Fruit fly (Drosophila melanogaster) whole organism, larva: ENCODE data around the gene CG10340.

Experiments
- noc ChIP-seq: fragments of 200-800 bp; sonication (Bioruptor generic); optimal IDR thresholded peaks from 3 replicates; lab custom pipeline; 2019; ENCODE audit warnings: missing biosample characterization, mild to moderate bottlenecking, missing genetic modification characterization, moderate library complexity

Gene CG10340

DNA sequence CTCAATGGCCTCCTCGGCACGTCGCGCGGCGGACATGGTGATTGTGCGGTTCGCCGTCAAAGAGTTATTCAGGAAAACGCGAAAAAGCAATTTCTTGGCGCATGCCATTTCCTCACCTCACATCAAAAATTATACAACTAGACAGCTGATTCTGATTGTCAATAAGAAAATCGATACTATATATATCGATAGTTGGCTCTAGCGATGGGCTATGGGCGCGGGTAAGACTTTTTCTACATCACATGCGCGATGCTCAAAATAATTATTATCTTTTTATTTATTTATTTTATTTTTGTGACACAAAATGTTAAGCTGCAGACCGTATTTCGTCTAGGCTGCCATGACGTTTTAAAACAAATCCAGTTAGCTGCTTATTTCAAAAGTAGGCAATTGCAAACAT is at the start of gene CG10340:
Gene CG10340 (minus strand): TSS at position 151 of the 400 bp plus-strand sequence.
- TF ChIP-seq noc (tag; lab: Kevin White, UChicago), result no peak

DNA sequence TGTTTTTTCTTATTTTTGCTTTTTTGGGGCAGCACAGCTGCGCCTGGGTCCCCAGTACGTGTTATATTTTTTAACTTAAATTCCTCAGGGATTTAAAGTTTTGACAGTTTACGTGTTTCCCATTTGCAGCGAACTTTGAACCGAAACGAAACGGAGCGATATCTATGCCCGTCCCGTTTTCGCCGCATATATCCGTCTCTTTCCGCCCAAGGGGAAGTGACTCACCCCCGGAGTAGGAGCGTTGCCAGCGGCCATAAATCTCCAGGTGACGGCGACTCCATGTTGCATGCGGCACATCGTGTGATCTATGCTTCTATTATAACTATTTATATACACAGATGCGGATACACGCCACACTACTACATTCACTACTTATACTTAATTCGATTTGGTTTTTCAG is 47.5 kb upstream of the CG10340 start:
- no peak for TF ChIP-seq noc (tag; lab: Kevin White, UChicago)

DNA sequence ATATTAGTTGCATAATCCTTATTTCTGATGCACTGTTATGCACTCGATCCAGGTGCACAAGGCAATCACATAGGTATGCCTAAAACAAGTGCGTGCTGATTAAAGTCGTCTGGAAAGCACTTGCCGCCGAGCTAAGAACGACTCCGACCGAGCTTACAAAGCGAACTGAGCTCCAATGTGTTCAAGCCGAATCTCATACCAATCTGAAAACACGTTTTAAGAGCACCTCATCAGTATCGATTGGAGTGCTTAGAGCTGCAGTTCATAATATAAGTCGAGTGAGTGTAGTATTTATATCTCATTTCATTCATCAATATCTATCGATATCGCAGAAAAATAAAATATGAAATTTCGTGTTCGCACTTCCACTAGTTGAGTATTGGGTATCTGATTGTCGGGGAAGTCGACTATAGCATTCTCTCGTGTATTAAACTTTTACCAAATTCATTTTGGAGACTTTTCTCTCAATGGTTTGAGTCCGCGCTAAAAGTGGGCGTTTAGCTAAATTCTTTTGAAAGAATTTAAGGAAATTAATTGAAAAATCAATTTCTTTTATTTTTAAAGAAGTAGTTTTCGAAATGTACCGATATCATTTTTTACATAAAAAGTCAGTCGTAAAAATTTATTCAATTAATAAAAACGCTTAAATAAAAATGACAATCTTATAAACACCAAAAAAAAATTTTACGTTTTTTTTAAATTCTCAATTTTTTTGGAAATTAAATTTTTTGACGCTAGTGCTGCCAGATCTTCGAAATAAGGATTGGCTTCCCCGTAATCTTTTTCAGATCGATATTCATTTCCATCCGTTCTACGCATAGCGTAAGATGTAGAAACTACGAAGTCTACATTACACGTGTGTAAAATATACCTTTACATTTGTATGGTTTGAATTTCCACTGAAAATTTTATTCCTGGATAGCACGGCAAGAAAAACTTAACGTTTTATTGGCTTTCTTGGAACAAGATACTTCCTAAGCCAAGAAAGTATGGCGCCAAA is 41.6 kb upstream of the CG10340 start, which contains the start of gene modSP:
Gene modSP (minus strand): TSS at position 169 of the 1,000 bp plus-strand sequence.
- TF ChIP-seq noc (tag; lab: Kevin White, UChicago), result no peak

DNA sequence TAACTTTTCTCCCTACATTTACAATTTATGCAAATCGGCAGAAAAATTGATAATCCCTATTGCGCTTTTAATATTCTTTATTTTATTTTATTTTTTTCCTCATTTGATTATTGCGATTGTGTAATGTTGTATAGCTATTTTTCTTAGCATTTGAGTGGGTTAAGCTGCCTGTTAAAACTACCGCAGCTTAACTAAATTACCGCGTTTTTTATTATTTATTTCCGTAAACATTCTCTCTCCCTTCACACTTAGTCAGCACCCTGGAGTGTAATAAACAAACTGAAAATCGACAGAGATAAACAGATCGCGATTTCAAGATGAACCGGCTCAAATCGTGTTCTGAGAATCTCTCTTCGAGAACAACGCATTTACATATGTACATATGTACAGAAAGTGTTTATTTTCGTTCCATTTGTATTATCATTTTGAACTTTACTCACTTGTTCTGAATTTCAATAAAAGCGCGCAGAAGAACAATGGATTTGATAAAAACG is 40.9 kb upstream of the CG10340 start:
- no peak for TF ChIP-seq noc (tag; lab: Kevin White, UChicago)

DNA sequence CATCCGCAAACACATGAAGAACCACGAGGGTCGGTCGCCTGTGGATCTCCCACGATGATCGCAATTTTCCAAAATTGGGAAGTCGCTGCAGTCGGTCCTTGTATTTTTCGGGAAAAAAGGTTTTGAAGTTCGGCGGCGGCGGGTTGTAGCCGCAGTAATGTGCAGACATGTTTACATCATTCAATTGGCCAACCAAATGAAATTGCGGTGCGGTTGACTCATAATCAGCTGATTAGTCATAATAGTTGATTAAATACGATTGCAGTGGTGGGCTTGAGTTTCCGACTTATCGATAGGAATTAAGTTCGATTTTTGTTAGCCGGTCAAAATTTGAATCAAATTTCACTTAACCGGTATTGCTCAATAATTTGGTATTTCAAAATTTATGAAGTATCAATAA is 37.9 kb upstream of the CG10340 start, which contains the start of gene CG14907:
Gene CG14907 (minus strand): TSS at position 229 of the 400 bp plus-strand sequence.
- peak; percentile 20 for TF ChIP-seq noc (tag; lab: Kevin White, UChicago)

DNA sequence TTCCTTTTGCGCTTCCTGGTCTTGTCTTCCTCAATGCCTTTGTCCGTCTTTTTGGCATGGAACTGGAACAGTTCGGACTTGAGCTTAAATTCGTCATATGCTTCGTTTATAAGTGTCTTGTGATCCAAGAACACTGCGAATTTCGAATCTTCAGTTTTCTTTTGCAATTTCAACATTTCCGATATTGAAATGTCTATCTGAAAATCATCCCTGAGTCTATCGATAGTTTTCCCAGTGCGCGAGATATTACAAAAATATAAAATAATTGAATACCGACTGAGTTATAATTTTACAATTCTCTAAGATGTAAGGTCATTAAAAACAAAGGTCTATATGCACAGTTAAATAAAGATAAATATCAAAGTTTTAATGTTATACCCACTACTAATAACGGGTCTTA is 36.8 kb upstream of the CG10340 start, which contains the start of gene Mettl4:
Gene Mettl4 (minus strand): TSS at position 208 of the 400 bp plus-strand sequence.
- TF ChIP-seq noc (tag; lab: Kevin White, UChicago), result no peak

DNA sequence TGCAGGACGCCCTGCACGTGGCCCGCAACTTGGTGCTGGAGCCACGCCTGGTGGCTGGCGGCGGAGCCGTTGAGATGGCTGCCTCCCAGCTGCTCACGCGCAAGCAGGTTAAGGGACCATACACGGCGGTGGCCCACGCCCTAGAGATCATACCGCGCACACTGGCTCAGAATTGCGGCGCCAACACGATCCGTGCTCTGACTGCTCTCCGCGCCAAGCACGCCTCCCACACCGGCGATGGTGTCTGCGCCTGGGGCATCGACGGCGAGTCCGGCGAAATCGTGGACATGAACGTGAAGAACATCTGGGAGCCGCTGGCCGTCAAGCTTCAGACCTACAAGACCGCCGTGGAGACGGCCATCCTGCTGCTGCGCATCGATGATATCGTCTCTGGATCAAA is 35.1 kb upstream of the CG10340 start:
- TF ChIP-seq noc (tag; lab: Kevin White, UChicago), result no peak

DNA sequence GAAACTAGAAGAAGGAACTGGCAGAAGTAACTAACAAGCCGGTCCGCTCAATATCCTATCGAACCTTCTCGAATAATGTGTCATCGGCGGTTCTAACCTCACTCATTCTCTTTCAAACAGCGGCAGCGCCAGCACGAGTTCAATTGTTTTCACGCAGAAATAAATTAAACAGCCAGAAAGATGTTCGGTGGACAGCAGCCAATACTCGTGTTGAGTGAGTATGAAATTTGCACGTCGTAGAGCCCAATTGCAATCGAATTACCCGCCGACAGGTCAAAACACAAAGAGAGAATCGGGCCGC is 33.5 kb upstream of the CG10340 start:
- no peak for TF ChIP-seq noc (tag; lab: Kevin White, UChicago)

DNA sequence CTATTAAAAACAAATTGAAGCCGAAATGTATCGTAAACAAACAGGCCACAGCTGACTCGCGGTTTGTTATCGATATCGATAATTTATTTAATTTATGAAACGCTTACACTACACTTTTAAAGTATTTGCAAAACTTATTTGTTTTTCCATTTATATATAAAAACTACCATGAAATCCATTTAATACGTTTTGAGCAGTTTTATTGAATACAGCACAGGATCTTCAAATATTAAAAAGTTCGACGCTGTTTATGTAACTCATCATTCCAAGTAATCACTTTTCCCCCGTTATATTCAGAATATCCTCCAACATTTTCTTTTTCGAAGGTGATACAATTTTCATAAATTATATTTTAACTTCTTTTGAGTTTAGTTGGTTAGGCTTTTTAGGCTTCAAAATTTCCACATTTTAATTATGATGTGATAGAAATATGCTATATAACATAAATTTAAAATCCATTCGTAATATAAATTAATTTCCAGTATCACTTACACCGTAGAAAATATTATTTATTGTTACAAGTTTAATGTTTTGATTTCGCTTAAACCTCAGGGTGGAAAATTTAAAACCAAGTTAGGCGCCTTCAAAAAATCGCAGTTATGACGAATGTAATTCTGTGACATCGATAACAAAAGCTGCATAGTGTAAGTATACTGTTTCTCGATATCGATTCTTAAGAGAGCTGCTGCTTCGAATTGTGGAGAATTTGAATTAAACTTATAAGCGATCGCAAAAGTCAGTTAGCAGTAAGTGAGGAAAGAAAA is 32.9 kb upstream of the CG10340 start, which contains the start of the genes CG10324 and CCT3:
Gene CG10324 (minus strand): TSS at position 53 of the 764 bp plus-strand sequence.
Gene CCT3 (plus strand): TSS at position 654 of the 764 bp plus-strand sequence.
- no peak for TF ChIP-seq noc (tag; lab: Kevin White, UChicago)

DNA sequence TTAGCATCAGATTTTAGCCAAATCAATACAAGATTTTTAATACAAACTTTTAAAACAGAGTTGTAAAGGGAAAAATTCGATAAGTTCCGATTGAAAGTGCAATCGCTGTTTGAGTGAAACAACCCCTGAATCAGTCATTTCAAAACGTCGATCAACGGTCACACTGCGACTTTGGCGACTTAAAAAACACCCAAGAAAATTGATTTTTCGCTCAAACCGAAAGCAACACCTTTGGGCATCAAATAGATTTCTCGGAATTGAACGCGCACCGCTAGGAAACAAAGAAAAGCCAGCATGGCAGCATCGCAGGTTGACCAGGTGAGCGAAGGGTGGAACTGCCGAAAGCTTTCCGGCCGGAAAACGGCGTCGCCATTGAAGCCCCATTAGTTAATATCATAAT is 29.4 kb upstream of the CG10340 start, which contains the start of gene Arl6IP1:
Gene Arl6IP1 (plus strand): TSS at position 15 of the 400 bp plus-strand sequence.
- no peak for TF ChIP-seq noc (tag; lab: Kevin White, UChicago)

DNA sequence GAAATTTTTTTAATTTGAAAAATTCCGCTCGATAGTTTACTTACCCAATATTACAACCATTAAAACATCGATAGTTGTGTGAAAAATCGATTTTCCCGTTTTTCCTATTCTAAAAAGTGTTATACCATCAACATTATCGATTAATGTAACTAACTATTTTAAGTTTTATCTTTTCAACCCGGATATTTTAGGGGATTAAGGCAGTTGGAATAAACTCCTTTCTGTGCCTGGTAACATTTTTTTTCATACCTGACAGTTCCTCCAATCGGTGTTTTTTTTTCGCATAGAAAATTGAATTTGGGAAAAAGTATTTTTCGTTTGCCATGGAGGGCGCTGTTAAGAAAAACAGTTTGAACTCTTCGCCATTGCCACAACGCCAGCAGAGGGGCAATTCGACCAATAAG is 25.8 kb upstream of the CG10340 start, which contains the start of gene nonA-l:
Gene nonA-l (plus strand): TSS at position 201 of the 404 bp plus-strand sequence.
- TF ChIP-seq noc (tag; lab: Kevin White, UChicago), result no peak

DNA sequence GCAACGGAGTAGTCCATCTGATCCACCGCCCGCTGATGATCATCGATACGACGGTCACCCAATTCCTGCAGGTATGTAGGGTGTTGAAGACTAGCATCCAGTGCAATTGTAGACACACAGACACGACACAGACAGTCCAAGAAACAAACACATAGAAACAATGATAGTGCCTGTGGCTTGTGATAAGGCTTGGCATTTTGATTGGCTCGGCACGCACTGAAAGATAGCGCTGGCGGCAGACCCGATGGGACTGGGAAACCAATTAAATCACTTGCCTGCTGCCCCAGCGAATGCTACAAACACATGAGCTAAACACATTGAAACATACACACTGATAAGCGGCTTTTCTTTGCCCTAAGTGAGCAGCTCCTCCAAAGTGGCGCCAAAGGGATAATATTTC is 18.5 kb upstream of the CG10340 start:
- TF ChIP-seq noc (tag; lab: Kevin White, UChicago), result no peak

DNA sequence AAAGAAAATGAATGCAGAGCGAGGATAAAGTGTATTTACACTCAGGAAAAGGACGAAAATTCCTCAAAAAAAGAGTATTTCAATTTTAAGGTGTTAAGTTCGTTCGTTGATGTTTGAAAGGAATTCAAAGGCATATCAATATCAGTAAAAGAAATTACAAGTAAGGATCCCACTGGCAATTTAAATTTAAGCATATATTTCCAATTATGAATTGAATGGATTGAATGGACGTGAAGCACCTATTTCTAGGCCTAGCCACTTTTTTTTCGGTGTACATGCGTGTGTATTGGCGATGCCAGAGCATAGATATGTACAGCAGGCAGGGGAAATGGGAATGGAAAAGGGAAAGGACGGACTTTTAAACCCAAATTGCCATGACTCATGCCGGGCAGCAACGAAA is 16.4 kb upstream of the CG10340 start:
- TF ChIP-seq noc (tag; lab: Kevin White, UChicago), result no peak

DNA sequence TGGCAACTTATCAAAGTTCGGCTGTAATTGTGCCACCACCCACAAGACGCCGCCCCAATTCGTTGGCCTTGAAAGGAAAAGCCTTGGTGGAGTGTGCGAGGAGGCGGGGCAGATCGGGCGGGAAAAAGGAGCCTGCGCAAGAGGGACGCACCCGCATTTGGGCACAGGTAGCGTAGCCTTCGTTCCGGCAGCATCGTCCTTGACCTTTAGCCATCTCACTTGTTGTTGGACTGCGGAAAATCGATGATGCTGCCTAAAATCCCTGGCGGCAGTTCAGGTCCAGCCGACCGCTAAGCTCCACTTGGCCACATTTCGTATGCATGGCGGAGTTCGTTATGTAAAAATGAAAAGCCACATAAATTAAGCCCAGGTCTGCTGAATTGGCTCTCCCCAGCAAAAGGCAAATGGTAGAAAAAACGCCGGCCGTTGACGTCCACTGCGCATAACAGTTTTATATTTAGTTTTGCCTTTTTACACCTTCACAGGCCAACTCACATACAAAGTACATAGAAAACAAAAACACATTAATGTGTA is 12.8 kb upstream of the CG10340 start:
- TF ChIP-seq noc (tag; lab: Kevin White, UChicago), result no peak

DNA sequence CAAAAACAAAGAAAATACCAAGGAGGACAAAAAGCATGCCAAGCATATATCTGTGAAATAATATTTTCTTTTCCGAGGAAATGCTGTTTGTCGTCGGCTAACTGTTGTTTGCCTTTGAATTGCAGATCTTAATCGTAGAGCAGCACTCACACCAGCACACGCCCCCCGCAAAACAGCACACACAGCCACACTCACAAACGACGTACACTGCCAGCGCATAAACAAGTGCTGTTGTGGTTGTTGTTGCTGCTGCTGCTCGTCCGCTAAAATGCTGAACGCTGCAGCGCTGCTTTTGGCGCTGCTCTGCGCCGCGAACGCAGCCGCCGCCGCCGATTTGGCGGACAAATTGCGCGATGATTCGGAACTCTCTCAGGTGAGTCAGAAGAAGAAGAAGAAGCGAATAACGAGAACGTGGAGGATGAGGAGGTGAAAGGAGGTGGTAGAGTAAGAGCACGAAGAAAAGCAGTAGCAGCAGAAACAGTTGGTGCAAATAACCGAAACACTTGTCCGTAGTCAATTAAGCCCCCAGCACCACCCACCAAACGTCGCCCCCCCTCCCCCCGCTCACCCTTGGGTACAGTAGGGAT is 11.7 kb upstream of the CG10340 start:
- TF ChIP-seq noc (tag; lab: Kevin White, UChicago), result no peak
